Fruit fly (Drosophila melanogaster): ENCODE data around the gene CG3942.

DNA sequence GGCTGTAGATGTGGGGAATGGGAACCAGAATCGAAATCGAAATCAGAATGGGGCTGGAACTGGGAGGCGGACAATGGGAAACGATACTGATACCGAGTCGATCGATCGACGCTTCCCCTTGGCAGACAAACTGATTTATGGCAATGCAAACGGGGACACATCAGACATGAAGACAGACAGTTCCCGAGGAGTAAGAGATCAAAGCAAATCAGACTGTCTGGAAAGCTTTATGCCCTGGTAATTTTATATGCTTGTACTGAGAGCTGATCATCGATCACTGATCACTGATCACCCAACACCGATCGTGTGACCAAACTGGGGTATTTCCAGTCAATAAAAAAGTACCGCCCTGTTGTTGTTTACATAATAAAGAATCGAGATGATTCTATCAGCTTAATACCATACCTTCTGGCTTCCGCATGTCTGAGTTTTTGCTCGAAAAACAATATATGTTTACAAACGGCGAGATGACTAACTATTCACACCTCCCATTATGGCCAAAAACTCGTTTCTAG is 16.0 kb downstream of the CG3942 start:
- TF ChIP-seq fd96Ca (GFP tag; IDR thresholded peaks at IDR 0.05), result no peak
- no peak for TF ChIP-seq CG8159 (tag; optimal IDR thresholded peaks at IDR 0.05)
- TF ChIP-seq CG9948 (tag; optimal IDR thresholded peaks at IDR 0.05), result no peak
- TF ChIP-seq D1 (tag; optimal IDR thresholded peaks at IDR 0.05), result no peak
- no peak for TF ChIP-seq Ets98B (GFP tag; IDR thresholded peaks at IDR 0.05)
- TF ChIP-seq Snoo (tag; optimal IDR thresholded peaks at IDR 0.05), result no peak
- TF ChIP-seq CG12605 (GFP tag; IDR thresholded peaks at IDR 0.05), result no peak
- no peak for TF ChIP-seq CG32121 (GFP tag; IDR thresholded peaks at IDR 0.05)
